Fruit fly (Drosophila melanogaster): ENCODE results near the gene Pa1.

Gene Pa1

DNA sequence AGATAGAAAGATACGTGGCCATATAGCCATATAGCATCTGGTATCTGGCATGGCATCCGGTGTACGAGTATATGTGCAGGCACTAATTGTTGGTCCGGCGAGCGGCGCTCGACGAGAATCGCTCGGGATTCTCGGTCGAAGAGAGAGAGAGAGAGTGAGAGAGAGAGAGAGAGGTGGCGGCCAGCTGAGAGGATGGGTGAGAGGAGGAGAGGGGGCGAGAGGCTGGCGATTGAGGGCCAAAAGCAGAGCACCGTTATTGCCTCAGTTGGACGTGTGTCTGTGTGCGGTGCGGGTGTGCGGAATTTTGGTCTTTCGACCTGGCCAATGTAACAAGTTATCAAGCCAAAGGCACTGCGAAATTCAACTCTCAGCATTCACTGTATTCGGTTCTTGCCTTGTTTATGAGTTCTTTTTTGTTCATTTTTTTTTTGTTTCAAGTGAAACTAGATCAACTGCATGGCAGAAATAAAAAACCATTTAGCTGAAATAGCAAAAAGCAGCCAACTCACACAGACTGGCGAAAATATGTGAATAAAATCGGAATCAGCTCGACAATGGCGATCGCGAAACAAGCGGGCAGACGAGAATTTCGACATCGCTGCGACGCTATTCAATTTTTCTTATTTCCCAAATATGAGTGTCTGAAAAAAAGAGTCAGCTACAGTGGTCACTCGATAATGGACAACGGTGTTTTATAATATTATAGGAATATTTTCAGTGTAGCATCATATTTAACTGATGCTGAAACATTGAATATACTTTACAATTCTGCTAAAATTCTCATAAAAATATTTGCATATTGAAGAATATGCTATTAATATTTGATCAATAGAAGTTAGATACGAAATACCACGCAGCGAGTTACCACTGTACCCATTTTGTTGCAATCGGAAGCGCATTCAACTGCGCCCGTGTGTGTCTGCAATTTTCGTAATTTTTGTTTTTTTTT lies 14.0 kb downstream of the Pa1 start (continued):
- peak; percentile 11 for TF ChIP-seq Met (GFP tag; optimal IDR thresholded peaks at IDR 0.05)
- TF ChIP-seq Ets96B (tag; optimal IDR thresholded peaks at IDR 0.05) = no peak
- TF ChIP-seq Eip75B (GFP tag; optimal IDR thresholded peaks at IDR 0.05) = no peak
- TF ChIP-seq CG32006 (GFP tag; optimal IDR thresholded peaks at IDR 0.05) = peak; percentile 29
- no peak for TF ChIP-seq CG1621 (tag; optimal IDR thresholded peaks at IDR 0.05)
- TF ChIP-seq CG6276 (GFP tag; optimal IDR thresholded peaks at IDR 0.05) = no peak

DNA sequence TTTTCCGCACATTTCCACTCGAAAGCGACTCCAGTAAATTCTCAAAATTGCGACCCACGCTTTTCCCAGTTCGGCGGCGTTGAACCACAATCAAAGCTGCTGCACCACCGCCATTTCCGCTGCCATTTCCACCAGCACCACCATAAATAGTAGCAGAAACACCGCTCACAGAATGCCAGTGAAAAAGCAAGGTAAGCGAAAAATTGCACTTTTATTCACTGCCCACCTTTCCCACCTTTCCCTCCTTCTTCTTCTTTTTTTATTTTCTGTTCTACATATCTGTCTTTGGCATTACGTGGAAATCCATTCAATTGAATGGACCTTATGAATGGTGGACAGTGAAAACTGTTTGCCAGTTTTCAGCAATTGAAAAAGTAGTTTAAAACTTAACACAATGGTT lies 15.3 kb downstream of the Pa1 start:
- TF ChIP-seq Eip78C (GFP tag) (no peak), eg (GFP tag; IDR thresholded peaks at IDR 0.05) (no peak), Lpt (GFP tag; optimal IDR thresholded peaks at IDR 0.05) (no peak), esn (GFP tag; optimal IDR thresholded peaks at IDR 0.05) (no peak), salr (GFP tag; optimal IDR thresholded peaks at IDR 0.05) (no peak), Ets21C (GFP tag; optimal IDR thresholded peaks at IDR 0.05) (no peak), CG6792 (GFP tag; optimal IDR thresholded peaks at IDR 0.05) (no peak), CG3919 (GFP tag; optimal IDR thresholded peaks at IDR 0.05) (no peak), CG11762 (GFP tag; optimal IDR thresholded peaks at IDR 0.05; ENCODE audit: insufficient read depth) (no peak), Ets96B (tag; optimal IDR thresholded peaks at IDR 0.05) (no peak), ss (GFP tag; optimal IDR thresholded peaks at IDR 0.05) (no peak), CG11902 (GFP tag; optimal IDR thresholded peaks at IDR 0.05) (no peak), Hr39 (GFP tag; optimal IDR thresholded peaks at IDR 0.05) (no peak), Hr4 (GFP tag; optimal IDR thresholded peaks at IDR 0.05) (no peak), acj6 (GFP tag; optimal IDR thresholded peaks at IDR 0.05) (no peak)

DNA sequence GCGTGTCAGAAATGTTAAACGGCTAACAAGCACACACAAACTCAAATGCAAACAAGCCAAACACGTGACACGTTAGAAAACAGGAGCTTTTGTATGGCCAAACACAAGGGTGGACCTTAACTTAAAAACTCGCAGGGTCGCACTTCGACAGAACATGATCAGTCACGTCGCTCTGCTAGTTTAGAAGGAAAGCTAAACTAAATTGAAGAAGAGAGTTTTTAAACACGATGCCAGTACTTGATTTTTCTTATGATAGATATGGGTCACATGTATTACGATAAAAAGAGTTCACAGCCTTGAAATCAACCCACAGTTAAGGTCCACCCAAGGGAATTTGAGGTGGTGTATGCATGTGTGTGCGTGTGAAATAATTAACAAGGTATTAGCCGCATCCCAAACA lies 19.4 kb downstream of the Pa1 start:
- TF ChIP-seq CG6276 (GFP tag; optimal IDR thresholded peaks at IDR 0.05) = no peak
- no peak for TF ChIP-seq dac (GFP tag; optimal IDR thresholded peaks at IDR 0.05)
- TF ChIP-seq OdsH (GFP tag; optimal IDR thresholded peaks at IDR 0.05) = peak; percentile 8
- TF ChIP-seq Ets96B (tag; optimal IDR thresholded peaks at IDR 0.05) = no peak
- TF ChIP-seq acj6 (GFP tag; optimal IDR thresholded peaks at IDR 0.05) = no peak
- TF ChIP-seq ss (GFP tag; optimal IDR thresholded peaks at IDR 0.05) = peak in 1 of 2 experiments; percentile 7
- no peak for TF ChIP-seq CG10631 (GFP tag; optimal IDR thresholded peaks at IDR 0.05)
- TF ChIP-seq salr (GFP tag; optimal IDR thresholded peaks at IDR 0.05) = no peak
- TF ChIP-seq CG6808 (GFP tag; optimal IDR thresholded peaks at IDR 0.05) = no peak
- 0 out of 3 replicates have a peak, but pooled peaks have one; percentile 17 for TF ChIP-seq eg (GFP tag; IDR thresholded peaks at IDR 0.05)
- TF ChIP-seq achi (GFP tag; optimal IDR thresholded peaks at IDR 0.05) = peak; percentile 1
- peak; percentile 5 for TF ChIP-seq CG32006 (GFP tag; optimal IDR thresholded peaks at IDR 0.05)
- TF ChIP-seq Gug (GFP tag; IDR thresholded peaks at IDR 0.05) = no peak
- no peak for TF ChIP-seq Hr39 (GFP tag; optimal IDR thresholded peaks at IDR 0.05)
- no peak for TF ChIP-seq CG6792 (GFP tag; optimal IDR thresholded peaks at IDR 0.05)

DNA sequence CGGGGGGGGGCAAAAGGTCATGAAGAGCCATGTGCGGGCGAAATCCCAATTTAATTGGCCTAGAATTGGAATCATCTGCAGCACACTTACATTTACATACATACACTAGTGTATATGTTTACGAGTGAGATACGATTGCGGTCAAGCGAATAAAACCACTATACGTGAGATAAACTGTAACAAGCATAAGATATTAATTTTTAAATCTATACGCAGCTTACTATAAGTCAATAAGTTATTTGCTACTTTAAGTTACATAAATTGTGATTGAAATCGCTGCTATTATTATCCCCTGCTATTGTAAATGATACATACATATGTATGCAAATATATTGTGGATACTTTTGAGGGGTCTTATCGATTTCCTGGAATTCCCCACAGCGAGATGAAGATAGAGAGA lies 20.1 kb downstream of the Pa1 start:
- TF ChIP-seq Eip78C (GFP tag) (peak; percentile 73), CG6792 (GFP tag; optimal IDR thresholded peaks at IDR 0.05) (no peak), CG4318 (GFP tag; optimal IDR thresholded peaks at IDR 0.05) (no peak), cyc (GFP tag; optimal IDR thresholded peaks at IDR 0.05) (peak; percentile 2), CG7368 (GFP tag; optimal IDR thresholded peaks at IDR 0.05) (no peak), svp (GFP tag) (peak; percentile 58), CG3919 (GFP tag; optimal IDR thresholded peaks at IDR 0.05) (no peak), CG1621 (tag; optimal IDR thresholded peaks at IDR 0.05) (no peak), fd85E (GFP tag; optimal IDR thresholded peaks at IDR 0.05) (no peak), CG10669 (GFP tag; optimal IDR thresholded peaks at IDR 0.05) (no peak), fd59A (GFP tag; optimal IDR thresholded peaks at IDR 0.05) (no peak), dac (GFP tag; optimal IDR thresholded peaks at IDR 0.05) (no peak), CG8319 (GFP tag; optimal IDR thresholded peaks at IDR 0.05) (no peak), CG6854 (GFP tag; optimal IDR thresholded peaks at IDR 0.05) (no peak), CG8632 (GFP tag; optimal IDR thresholded peaks at IDR 0.05) (no peak), Sox15 (GFP tag; optimal IDR thresholded peaks at IDR 0.05) (no peak), dsx (GFP tag; optimal IDR thresholded peaks at IDR 0.05; ENCODE audit: poor library complexity, severe bottlenecking) (peak; percentile 21), topi (GFP tag; optimal IDR thresholded peaks at IDR 0.05) (peak; percentile 21), CG8119 (GFP tag; IDR thresholded peaks at IDR 0.05) (peak; percentile 38; the same call in 1 of the 3 replicates), CG31627 (GFP tag; optimal IDR thresholded peaks at IDR 0.05) (no peak), Hr4 (GFP tag; optimal IDR thresholded peaks at IDR 0.05) (no peak), esn (GFP tag; optimal IDR thresholded peaks at IDR 0.05) (peak; percentile 26), Blimp-1 (GFP tag; optimal IDR thresholded peaks at IDR 0.05) (no peak), spab (GFP tag; optimal IDR thresholded peaks at IDR 0.05) (no peak), CG32006 (GFP tag; optimal IDR thresholded peaks at IDR 0.05) (no peak)
